Worm (Caenorhabditis elegans) whole organism, midembryonic: ENCODE measurements around the gene C55A6.6.

Experiments
- T22C8.4 ChIP-seq: fragments of 200-800 bp; sonication (Bioruptor generic); IDR thresholded peaks from 2 replicates; pipeline ENCODE4 v1.3.6; 2022; ENCODE audit warnings: missing genetic modification characterization, missing compliant biosample characterization
- cog-1 ChIP-seq: sonication (generic microtip); optimal IDR thresholded peaks from 2 replicates; lab custom pipeline; 2016; ENCODE audit warnings: missing genetic modification characterization, missing compliant biosample characterization
- flt-1 ChIP-seq: fragments of 200-800 bp; sonication (Bioruptor generic); IDR thresholded peaks from 2 replicates; pipeline ENCODE4 v1.3.6; 2022; ENCODE audit warnings: missing genetic modification characterization, missing compliant biosample characterization
- klf-2 ChIP-seq: fragments of 200-800 bp; sonication (Bioruptor generic); conservative IDR thresholded peaks from 2 replicates; pipeline ENCODE4 v1.3.6; 2022; ENCODE audit warnings: missing genetic modification reagents, missing genetic modification characterization, missing compliant biosample characterization
- med-1 ChIP-seq: sonication (generic microtip); optimal IDR thresholded peaks from 2 replicates; lab custom pipeline; 2017; ENCODE audit warnings: missing genetic modification characterization, mild to moderate bottlenecking, missing compliant biosample characterization, antibody characterized with exemption, missing genetic modification reagents; ENCODE audit not compliant: insufficient read depth
- ref-1 ChIP-seq: fragments of 200-800 bp; sonication (Bioruptor generic); conservative IDR thresholded peaks from 2 replicates; pipeline ENCODE4 v1.3.6; 2022; ENCODE audit warnings: missing genetic modification reagents, missing genetic modification characterization, missing compliant biosample characterization
- tab-1 ChIP-seq: fragments of 200-800 bp; sonication (Bioruptor generic); IDR thresholded peaks from 2 replicates; pipeline ENCODE4 v1.3.6; 2022; ENCODE audit warnings: missing genetic modification characterization, missing compliant biosample characterization
- ztf-23 ChIP-seq: fragments of 200-800 bp; sonication (Bioruptor generic); IDR thresholded peaks from 2 replicates; pipeline ENCODE4 v1.3.6; 2022; ENCODE audit warnings: missing genetic modification reagents, missing genetic modification characterization, missing compliant biosample characterization
- ztf-29 ChIP-seq: fragments of 200-800 bp; sonication (Bioruptor generic); IDR thresholded peaks from 2 replicates; pipeline ENCODE4 v1.3.6; 2022; ENCODE audit warnings: missing genetic modification reagents, missing genetic modification characterization, missing compliant biosample characterization

C55A6.6 gene

ce11 chrV:11514677-11515076 is at the start of gene C55A6.6:
Gene C55A6.6, minus strand, starts transcription at chrV:11514737.
- TF ChIP-seq T22C8.4 (no peak), med-1 (no peak), klf-2 (GFP tag; lab: Robert Waterston, UW) (no peak), ref-1 (no peak), ztf-29 (GFP tag; lab: Robert Waterston, UW) (no peak), ztf-23 (GFP tag; lab: Robert Waterston, UW) (no peak), flt-1 (GFP tag; lab: Robert Waterston, UW) (no peak), tab-1 (GFP tag; lab: Robert Waterston, UW) (no peak), cog-1 (no peak)

- TF ChIP-seq flt-1 (GFP tag; lab: Robert Waterston, UW), result no peak
- TF ChIP-seq klf-2 (GFP tag; lab: Robert Waterston, UW), result no peak
- TF ChIP-seq T22C8.4, result no peak
- no peak for TF ChIP-seq cog-1
- no peak for TF ChIP-seq ztf-23 (GFP tag; lab: Robert Waterston, UW)
- TF ChIP-seq ztf-29 (GFP tag; lab: Robert Waterston, UW), result no peak
- no peak for TF ChIP-seq tab-1 (GFP tag; lab: Robert Waterston, UW)
- no peak for TF ChIP-seq ref-1
- no peak for TF ChIP-seq med-1
Measured at ce11 chrV:11562643-11563042, 48.1 kb upstream of the C55A6.6 start, which contains the start of gene srx-86. Gene srx-86, plus strand, starts transcription at chrV:11562943.

ce11 chrV:11554260-11554659 is 39.7 kb upstream of the C55A6.6 start, which contains the start of gene duo-1:
Gene duo-1, plus strand, starts transcription at chrV:11554630.
- TF ChIP-seq ztf-23 (GFP tag; lab: Robert Waterston, UW), result no peak
- TF ChIP-seq klf-2 (GFP tag; lab: Robert Waterston, UW), result no peak
- no peak for TF ChIP-seq med-1
- TF ChIP-seq T22C8.4, result no peak
- TF ChIP-seq ref-1, result no peak
- TF ChIP-seq flt-1 (GFP tag; lab: Robert Waterston, UW), result no peak
- no peak for TF ChIP-seq cog-1
- no peak for TF ChIP-seq ztf-29 (GFP tag; lab: Robert Waterston, UW)
- no peak for TF ChIP-seq tab-1 (GFP tag; lab: Robert Waterston, UW)

ce11 chrV:11552379-11552778 is 37.8 kb upstream of the C55A6.6 start, which contains the start of gene srx-85:
Gene srx-85, plus strand, starts transcription at chrV:11552679.
- TF ChIP-seq med-1, result no peak
- TF ChIP-seq tab-1 (GFP tag; lab: Robert Waterston, UW), result no peak
- no peak for TF ChIP-seq flt-1 (GFP tag; lab: Robert Waterston, UW)
- TF ChIP-seq ztf-23 (GFP tag; lab: Robert Waterston, UW), result no peak
- TF ChIP-seq ztf-29 (GFP tag; lab: Robert Waterston, UW), result no peak
- TF ChIP-seq ref-1, result no peak
- no peak for TF ChIP-seq T22C8.4
- TF ChIP-seq cog-1, result no peak
- no peak for TF ChIP-seq klf-2 (GFP tag; lab: Robert Waterston, UW)

ce11 chrV:11548914-11549406 is 34.4 kb upstream of the C55A6.6 start, which contains the start of the genes F38B7.17 and F38B7.3:
Gene F38B7.17, minus strand, starts transcription at chrV:11548964.
Gene F38B7.3, plus strand, starts transcription at chrV:11549107.
- TF ChIP-seq ztf-23 (GFP tag; lab: Robert Waterston, UW) (no peak), tab-1 (GFP tag; lab: Robert Waterston, UW) (no peak), ztf-29 (GFP tag; lab: Robert Waterston, UW) (no peak), ref-1 (no peak), med-1 (no peak), T22C8.4 (no peak), klf-2 (GFP tag; lab: Robert Waterston, UW) (no peak), flt-1 (GFP tag; lab: Robert Waterston, UW) (no peak), cog-1 (no peak)

ce11 chrV:11546795-11547194 is 32.3 kb upstream of the C55A6.6 start, which contains the start of gene F38B7.11:
Gene F38B7.11, plus strand, starts transcription at chrV:11547095.
- TF ChIP-seq tab-1 (GFP tag; lab: Robert Waterston, UW) (no peak), T22C8.4 (no peak), ref-1 (no peak), med-1 (no peak), ztf-23 (GFP tag; lab: Robert Waterston, UW) (no peak), cog-1 (no peak)

- TF ChIP-seq tab-1 (GFP tag; lab: Robert Waterston, UW) (no peak), klf-2 (GFP tag; lab: Robert Waterston, UW) (no peak), T22C8.4 (no peak), ref-1 (no peak), med-1 (no peak), flt-1 (GFP tag; lab: Robert Waterston, UW) (no peak), cog-1 (no peak), ztf-29 (GFP tag; lab: Robert Waterston, UW) (no peak), ztf-23 (GFP tag; lab: Robert Waterston, UW) (no peak)
Measured at ce11 chrV:11545227-11545626, 30.7 kb upstream of the C55A6.6 start, which contains the start of gene F38B7.10. Gene F38B7.10, plus strand, starts transcription at chrV:11545527.

ce11 chrV:11543564-11543963 is 29.0 kb upstream of the C55A6.6 start, which contains the start of gene F38B7.2:
Gene F38B7.2, plus strand, starts transcription at chrV:11543963.
- no peak for TF ChIP-seq T22C8.4
- no peak for TF ChIP-seq tab-1 (GFP tag; lab: Robert Waterston, UW)
- TF ChIP-seq ztf-23 (GFP tag; lab: Robert Waterston, UW), result no peak
- TF ChIP-seq flt-1 (GFP tag; lab: Robert Waterston, UW), result no peak
- TF ChIP-seq klf-2 (GFP tag; lab: Robert Waterston, UW), result no peak
- no peak for TF ChIP-seq ref-1
- no peak for TF ChIP-seq ztf-29 (GFP tag; lab: Robert Waterston, UW)
- TF ChIP-seq med-1, result no peak
- no peak for TF ChIP-seq cog-1

- TF ChIP-seq tab-1 (GFP tag; lab: Robert Waterston, UW), result no peak
- 0 out of 2 replicates have a peak, but pooled peaks have one; percentile 29 for TF ChIP-seq ztf-23 (GFP tag; lab: Robert Waterston, UW)
- TF ChIP-seq T22C8.4, result no peak
- TF ChIP-seq flt-1 (GFP tag; lab: Robert Waterston, UW), result peak; percentile 33; the same call in 1 of the 2 replicates
Measured at ce11 chrV:11541284-11541683, 26.7 kb upstream of the C55A6.6 start.

ce11 chrV:11539502-11539901 is 25.0 kb upstream of the C55A6.6 start:
- TF ChIP-seq cog-1 (no peak), ztf-29 (GFP tag; lab: Robert Waterston, UW) (no peak), klf-2 (GFP tag; lab: Robert Waterston, UW) (no peak), ref-1 (no peak), T22C8.4 (no peak), med-1 (no peak), flt-1 (GFP tag; lab: Robert Waterston, UW) (no peak), ztf-23 (GFP tag; lab: Robert Waterston, UW) (no peak), tab-1 (GFP tag; lab: Robert Waterston, UW) (no peak)
